Worm (Caenorhabditis elegans) whole organism, late embryonic: ENCODE measurements around the gene F11C7.2.

Source experiments
- C38D4.7 ChIP-seq: fragments of 200-800 bp; sonication (Bioruptor generic); optimal IDR thresholded peaks from 2 replicates; lab custom pipeline; 2018; ENCODE audit warnings: mild to moderate bottlenecking, missing genetic modification characterization, moderate library complexity, missing compliant biosample characterization
- T23F11.4 ChIP-seq: fragments of 200-800 bp; sonication (Bioruptor generic); optimal IDR thresholded peaks from 2 replicates; lab custom pipeline; 2018; ENCODE audit warnings: mild to moderate bottlenecking, missing genetic modification characterization, missing compliant biosample characterization
- Y22D7AL.16 ChIP-seq: sonication (generic microtip); optimal IDR thresholded peaks from 2 replicates; lab custom pipeline; 2016; ENCODE audit warnings: missing genetic modification characterization, missing compliant biosample characterization
- ama-1 ChIP-seq: fragments of 150-350 bp; optimal IDR thresholded peaks from 2 replicates; lab custom pipeline; 2014
- ceh-14 ChIP-seq: sonication (generic microtip); optimal IDR thresholded peaks from 2 replicates; lab custom pipeline; 2016; ENCODE audit warnings: missing genotype, missing genetic modification characterization, missing compliant biosample characterization
- ceh-18 ChIP-seq: sonication (generic microtip); optimal IDR thresholded peaks from 2 replicates; lab custom pipeline; 2016; ENCODE audit warnings: missing genetic modification characterization, missing compliant biosample characterization
- ceh-19 ChIP-seq: fragments of 200-800 bp; sonication (Bioruptor generic); optimal IDR thresholded peaks from 2 replicates; lab custom pipeline; 2018; ENCODE audit warnings: mild to moderate bottlenecking, missing genetic modification characterization, missing compliant biosample characterization
- ceh-2 ChIP-seq: sonication (generic microtip); optimal IDR thresholded peaks from 2 replicates; lab custom pipeline; 2016; ENCODE audit warnings: missing genotype, missing genetic modification characterization, missing compliant biosample characterization
- ceh-31 ChIP-seq: sonication (generic microtip); optimal IDR thresholded peaks from 2 replicates; lab custom pipeline; 2016; ENCODE audit warnings: missing genetic modification characterization, missing compliant biosample characterization
- ceh-34 ChIP-seq: sonication (generic microtip); optimal IDR thresholded peaks from 2 replicates; lab custom pipeline; 2016; ENCODE audit warnings: mild to moderate bottlenecking, missing genetic modification characterization, missing compliant biosample characterization
- ceh-9 ChIP-seq: sonication (generic microtip); optimal IDR thresholded peaks from 2 replicates; lab custom pipeline; 2016; ENCODE audit warnings: mild to moderate bottlenecking, missing genetic modification characterization, inconsistent platforms, missing compliant biosample characterization
- che-1 ChIP-seq: sonication (generic microtip); optimal IDR thresholded peaks from 2 replicates; lab custom pipeline; 2016; ENCODE audit warnings: mild to moderate bottlenecking, missing genetic modification characterization, missing compliant biosample characterization
- dve-1 ChIP-seq: sonication (generic microtip); optimal IDR thresholded peaks from 2 replicates; lab custom pipeline; 2017; ENCODE audit warnings: antibody characterized with exemption, mild to moderate bottlenecking, missing genetic modification characterization, missing compliant biosample characterization
- elt-2 ChIP-seq: sonication (generic microtip); optimal IDR thresholded peaks from 2 replicates; lab custom pipeline; 2016; ENCODE audit warnings: missing genetic modification reagents, missing genetic modification characterization, missing compliant biosample characterization
- elt-4 ChIP-seq: sonication (generic microtip); optimal IDR thresholded peaks from 2 replicates; lab custom pipeline; 2016; ENCODE audit warnings: missing genetic modification characterization, missing compliant biosample characterization
- ets-4 ChIP-seq: sonication (generic microtip); optimal IDR thresholded peaks from 2 replicates; lab custom pipeline; 2016; ENCODE audit warnings: missing genetic modification characterization, missing compliant biosample characterization
- eyg-1 ChIP-seq: sonication (generic microtip); optimal IDR thresholded peaks from 2 replicates; lab custom pipeline; 2016; ENCODE audit warnings: missing genotype, missing genetic modification characterization, missing compliant biosample characterization
- fkh-10 ChIP-seq: fragments of 150-350 bp; optimal IDR thresholded peaks from 2 replicates; lab custom pipeline; 2014; ENCODE audit warnings: missing biosample characterization, missing genetic modification reagents, missing genetic modification characterization
- lim-6 ChIP-seq: sonication (generic microtip); optimal IDR thresholded peaks from 2 replicates; lab custom pipeline; 2016; ENCODE audit warnings: missing genetic modification characterization, missing compliant biosample characterization
- lin-11 ChIP-seq: fragments of 200-800 bp; sonication (Bioruptor generic); optimal IDR thresholded peaks from 2 replicates; lab custom pipeline; 2018; ENCODE audit warnings: mild to moderate bottlenecking, missing genetic modification characterization, missing compliant biosample characterization
- nhr-232 ChIP-seq: sonication (generic microtip); optimal IDR thresholded peaks from 2 replicates; lab custom pipeline; 2016; ENCODE audit warnings: missing genetic modification characterization, missing compliant biosample characterization
- npax-4 ChIP-seq: sonication (generic microtip); optimal IDR thresholded peaks from 2 replicates; lab custom pipeline; 2016; ENCODE audit warnings: missing genetic modification characterization, missing compliant biosample characterization
- pag-3 ChIP-seq: sonication (generic microtip); optimal IDR thresholded peaks from 2 replicates; lab custom pipeline; 2016; ENCODE audit warnings: missing compliant biosample characterization, missing genetic modification characterization, borderline replicate concordance
- rnt-1 ChIP-seq: sonication (generic microtip); optimal IDR thresholded peaks from 2 replicates; lab custom pipeline; 2016; ENCODE audit warnings: missing genetic modification characterization, missing compliant biosample characterization
- sdc-2 ChIP-seq: sonication (generic microtip); optimal IDR thresholded peaks from 2 replicates; lab custom pipeline; 2016; ENCODE audit warnings: missing genotype, missing genetic modification characterization, missing compliant biosample characterization
- ttx-3 ChIP-seq: sonication (generic microtip); optimal IDR thresholded peaks from 2 replicates; lab custom pipeline; 2016; ENCODE audit warnings: missing genetic modification reagents, missing genetic modification characterization, missing compliant biosample characterization
- unc-3 ChIP-seq, 2 experiments: fragments of 200-800 bp in 1 of 2; sonication (Bioruptor generic) in 1 of 2; sonication (generic microtip) in 1 of 2; conservative IDR thresholded peaks in 1 of 2; optimal IDR thresholded peaks in 1 of 2; 2 replicates each; pipeline versions ENCODE4 v1.3.6 to Lab custom; 2016 to 2022; ENCODE audit warnings: missing compliant biosample characterization in 2 of 2, missing genetic modification characterization in 2 of 2, missing genetic modification reagents in 1 of 2
- unc-55 ChIP-seq: sonication (generic microtip); optimal IDR thresholded peaks from 2 replicates; lab custom pipeline; 2017; ENCODE audit warnings: missing biosample characterization, missing genetic modification reagents, missing genetic modification characterization
- zip-5 ChIP-seq: sonication (generic microtip); optimal IDR thresholded peaks from 2 replicates; lab custom pipeline; 2016; ENCODE audit warnings: missing genetic modification characterization, missing compliant biosample characterization
- ztf-16 ChIP-seq: sonication (generic microtip); optimal IDR thresholded peaks from 2 replicates; lab custom pipeline; 2017; ENCODE audit warnings: missing genetic modification characterization, missing compliant biosample characterization

The F11C7.2 gene

DNA sequence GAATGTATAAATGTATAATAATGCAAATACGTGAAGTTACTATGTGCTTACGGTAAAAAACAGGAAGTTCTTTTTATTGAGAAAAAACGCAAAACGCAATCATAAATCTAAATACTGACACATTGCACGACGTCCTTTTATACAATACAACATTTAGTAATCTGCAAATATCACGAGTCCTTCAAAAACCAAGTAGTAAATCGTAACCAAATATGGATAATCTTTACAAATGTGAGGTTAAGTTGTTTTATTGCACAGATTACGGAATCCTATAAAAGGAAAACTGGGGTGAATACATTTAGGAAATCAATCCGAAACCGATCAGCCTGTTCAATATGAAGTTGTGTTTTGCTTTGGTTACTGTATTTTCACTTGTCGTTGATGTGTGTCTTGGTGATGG lies 1.7 kb downstream of the F11C7.2 start, which contains the start of gene F11C7.7:
TSS of gene F11C7.7 (plus strand) at position 301 of the 400 bp plus-strand sequence.
- no peak for TF ChIP-seq ceh-18 (tag; lab: Kevin White, UChicago)
- no peak for TF ChIP-seq ceh-34 (tag; lab: Kevin White, UChicago)
- no peak for TF ChIP-seq dve-1
- TF ChIP-seq lim-6 (tag; lab: Kevin White, UChicago) = no peak
- no peak for TF ChIP-seq ttx-3 (tag; lab: Kevin White, UChicago)
- TF ChIP-seq pag-3 = no peak
- no peak for TF ChIP-seq elt-2 (tag; lab: Kevin White, UChicago)
- no peak for TF ChIP-seq ets-4
- TF ChIP-seq che-1 (tag; lab: Kevin White, UChicago) = no peak
- no peak for TF ChIP-seq npax-4 (tag; lab: Kevin White, UChicago)

ce11 chrX:17400425-17400824 lies 3.8 kb downstream of the F11C7.2 start:
- TF ChIP-seq unc-3 (GFP tag; conservative IDR thresholded peaks at IDR 0.05; lab: Robert Waterston, UW) (no peak), unc-3 (tag; optimal IDR thresholded peaks at IDR 0.05; lab: Kevin White, UChicago) (no peak), npax-4 (tag; lab: Kevin White, UChicago) (no peak), unc-55 (GFP tag; lab: Kevin White, UChicago) (no peak)
- TF ChIP-seq, all 69 proteins: peak for 0

- TF ChIP-seq unc-55 (GFP tag; lab: Kevin White, UChicago) = no peak
- TF ChIP-seq eyg-1 (tag; lab: Kevin White, UChicago) = no peak
- no peak for TF ChIP-seq che-1 (tag; lab: Kevin White, UChicago)
- TF ChIP-seq ceh-34 (tag; lab: Kevin White, UChicago) = no peak
- no peak for TF ChIP-seq ets-4
- no peak for TF ChIP-seq rnt-1 (tag; lab: Kevin White, UChicago)
- no peak for TF ChIP-seq ceh-2 (tag; lab: Kevin White, UChicago)
- TF ChIP-seq C38D4.7 = no peak
- TF ChIP-seq ama-1 (lab: Kevin White, UChicago) = no peak
- TF ChIP-seq, all 69 proteins: peak for 0
Observed at ce11 chrX:17401264-17401663, 4.7 kb downstream of the F11C7.2 start, which contains the start of gene F11C7.6. TSS of gene F11C7.6 (plus strand) at chrX:17401564.

- TF ChIP-seq ceh-19 (GFP tag; lab: Kevin White, UChicago) = no peak
- no peak for TF ChIP-seq T23F11.4 (GFP tag; lab: Kevin White, UChicago)
- no peak for TF ChIP-seq elt-4 (tag; lab: Kevin White, UChicago)
- no peak for TF ChIP-seq zip-5
- no peak for TF ChIP-seq npax-4 (tag; lab: Kevin White, UChicago)
- no peak for TF ChIP-seq fkh-10 (GFP tag; lab: Kevin White, UChicago)
- no peak for TF ChIP-seq lin-11 (tag; lab: Kevin White, UChicago)
- TF ChIP-seq unc-55 (GFP tag; lab: Kevin White, UChicago) = no peak
- TF ChIP-seq ttx-3 (tag; lab: Kevin White, UChicago) = no peak
- TF ChIP-seq ceh-18 (tag; lab: Kevin White, UChicago) = no peak
- no peak for TF ChIP-seq ceh-9
- TF ChIP-seq nhr-232 (tag; lab: Kevin White, UChicago) = no peak
- TF ChIP-seq, all 69 proteins: peak for 0
Observed at ce11 chrX:17403058-17403457, 6.4 kb downstream of the F11C7.2 start.

DNA sequence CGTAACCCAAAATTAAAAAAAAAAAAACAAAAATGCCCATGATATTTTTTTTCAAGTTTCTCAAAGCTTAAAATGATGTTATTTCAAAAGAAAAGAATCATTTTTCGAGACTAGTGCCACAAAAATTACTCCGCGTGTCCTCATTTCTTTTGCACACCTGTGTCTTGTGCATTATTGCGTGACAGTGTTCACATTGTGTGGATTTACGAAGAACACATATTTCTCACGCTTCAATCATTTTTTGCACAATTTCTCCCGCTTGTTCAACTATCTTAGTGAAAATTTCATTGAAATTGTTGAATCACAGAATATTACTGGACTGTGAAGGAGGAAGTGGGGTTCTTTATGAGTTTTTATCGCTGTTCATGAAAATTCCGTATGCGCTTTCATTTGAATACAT lies 12.2 kb downstream of the F11C7.2 start:
- TF ChIP-seq ets-4 (no peak), sdc-2 (no peak), Y22D7AL.16 (tag; lab: Kevin White, UChicago) (no peak), ztf-16 (tag; lab: Kevin White, UChicago) (no peak)

ce11 chrX:17412642-17413041 lies 16.0 kb downstream of the F11C7.2 start:
- TF ChIP-seq ceh-31 (tag; lab: Kevin White, UChicago) (no peak), ceh-14 (tag; lab: Kevin White, UChicago) (no peak), ttx-3 (tag; lab: Kevin White, UChicago) (no peak), unc-55 (GFP tag; lab: Kevin White, UChicago) (no peak)
